Worm (Caenorhabditis elegans): ENCODE results near the gene nhr-34.

ce11 chrIV:9697869-9698268 lies 22.4 kb upstream of the nhr-34 start:
- TF ChIP-seq ama-1 (optimal IDR thresholded peaks at IDR 0.05) = no peak
- no peak for TF ChIP-seq ama-1 (GFP tag; optimal IDR thresholded peaks at IDR 0.05)
- no peak for TF ChIP-seq nfyb-1 (GFP tag; IDR thresholded peaks at IDR 0.05)
- no peak for TF ChIP-seq attf-5 (GFP tag; optimal IDR thresholded peaks at IDR 0.05)
- no peak for TF ChIP-seq unc-62 (GFP tag; optimal IDR thresholded peaks at IDR 0.05)
- no peak for TF ChIP-seq F57A8.1 (GFP tag; optimal IDR thresholded peaks at IDR 0.05)
- no peak for TF ChIP-seq cebp-1 (GFP tag; IDR thresholded peaks at IDR 0.05)
- TF ChIP-seq cebp-1 (tag; optimal IDR thresholded peaks at IDR 0.05) = no peak
- TF ChIP-seq F39B2.1 (GFP tag; IDR thresholded peaks at IDR 0.05) = no peak
- TF ChIP-seq sptf-2 (GFP tag; optimal IDR thresholded peaks at IDR 0.05) = no peak

Data from whole organism, young adult.